Worm (Caenorhabditis elegans) whole organism, L4/young adult: ENCODE results near the gene gcy-11.

Experiments used
- W03F9.2 ChIP-seq: fragments of 150-350 bp; optimal IDR thresholded peaks from 2 replicates; lab custom pipeline; 2014; ENCODE audit warnings: missing biosample characterization, missing genetic modification characterization
- dao-5 ChIP-seq: sonication (generic microtip); optimal IDR thresholded peaks from 2 replicates; lab custom pipeline; 2016; ENCODE audit warnings: missing genotype, missing genetic modification characterization, moderate library complexity, missing compliant biosample characterization
- him-1 ChIP-seq: sonication (generic microtip); optimal IDR thresholded peaks from 2 replicates; lab custom pipeline; 2016; ENCODE audit warnings: missing genotype, missing genetic modification reagents, missing genetic modification characterization, missing compliant biosample characterization

Gene gcy-11

DNA sequence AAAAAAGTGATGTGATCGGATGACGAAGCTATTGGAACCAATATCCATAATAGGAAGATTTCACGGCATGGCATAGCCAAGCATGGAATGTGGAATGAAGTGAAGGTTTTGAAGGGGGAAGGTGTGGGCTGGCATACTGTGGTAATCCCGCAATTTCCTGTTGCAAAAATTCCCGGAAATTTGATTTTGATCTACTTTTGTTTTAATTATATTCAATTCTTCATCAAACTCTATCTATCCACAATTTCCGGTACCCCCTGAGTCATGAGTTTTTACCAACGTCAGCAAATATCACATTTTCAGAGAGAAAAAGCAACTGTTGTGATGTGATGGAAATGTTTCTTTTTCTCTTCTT, at the start of gene gcy-11:
TSS of gene gcy-11 (minus strand) at position 101 of the 355 bp plus-strand sequence.
- no peak for TF ChIP-seq W03F9.2 (tag; lab: Kevin White, UChicago)
- TF ChIP-seq him-1 (tag; lab: Kevin White, UChicago) = no peak
- TF ChIP-seq dao-5 (tag; lab: Kevin White, UChicago) = no peak

DNA sequence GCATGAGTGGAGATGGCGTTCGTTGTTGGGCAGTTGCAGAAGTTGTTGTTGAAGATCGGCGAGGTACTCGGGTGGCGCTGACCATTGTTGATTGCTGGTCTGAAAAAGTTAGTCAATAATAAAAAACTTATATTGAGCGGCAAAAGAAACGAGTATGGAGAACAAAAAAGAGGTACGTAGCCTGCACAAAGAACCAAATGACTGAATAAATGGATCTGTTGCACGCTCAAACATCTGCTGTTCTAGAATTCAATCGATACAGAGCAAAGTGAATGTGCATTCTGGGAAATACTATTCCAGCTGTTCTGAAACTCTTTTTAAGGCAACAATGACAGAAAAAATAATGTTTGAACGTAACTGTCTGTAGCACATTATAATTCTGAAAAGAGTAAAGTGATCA, 45.3 kb upstream of the gcy-11 start, which contains the start of gene lido-2:
TSS of gene lido-2 (minus strand) at position 101 of the 400 bp plus-strand sequence.
- TF ChIP-seq dao-5 (tag; lab: Kevin White, UChicago) (no peak), W03F9.2 (tag; lab: Kevin White, UChicago) (no peak), him-1 (tag; lab: Kevin White, UChicago) (no peak)

DNA sequence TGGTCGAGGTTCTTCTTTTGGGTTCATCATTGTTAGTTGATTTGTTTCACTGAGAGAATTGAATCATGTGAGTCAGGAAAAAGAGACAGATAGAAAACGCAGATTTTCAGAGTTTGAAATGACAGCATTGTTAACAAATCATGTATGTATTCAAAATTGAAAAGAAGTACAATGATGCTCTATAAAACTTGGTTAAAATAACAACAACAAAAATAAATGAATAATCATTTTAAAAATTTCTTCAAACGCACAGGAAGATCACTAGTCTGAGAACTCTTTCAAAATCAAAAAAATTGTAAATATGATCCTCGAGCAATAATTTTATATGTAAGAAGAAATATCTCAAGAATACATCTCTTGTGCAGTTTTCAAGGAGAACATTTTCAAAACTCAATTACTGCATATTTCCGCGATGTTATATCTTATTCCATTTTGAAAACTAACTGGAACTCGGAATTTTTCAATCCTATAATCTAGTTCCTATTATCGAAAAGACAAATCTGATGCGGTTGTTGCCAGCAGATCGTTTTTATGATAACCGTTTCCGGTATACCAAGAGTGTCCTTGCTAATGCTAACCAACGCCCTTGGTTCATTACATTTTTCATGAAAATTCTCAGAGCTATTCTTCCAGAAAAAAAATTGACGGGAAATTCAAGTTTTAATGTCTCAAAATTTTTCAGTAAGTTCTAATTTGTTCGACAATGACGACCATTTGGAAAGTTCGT, 41.3 kb upstream of the gcy-11 start, which contains the start of gene lido-1:
TSS of gene lido-1 (minus strand) at position 51 of the 727 bp plus-strand sequence.
- TF ChIP-seq W03F9.2 (tag; lab: Kevin White, UChicago) = no peak
- TF ChIP-seq him-1 (tag; lab: Kevin White, UChicago) = no peak
- no peak for TF ChIP-seq dao-5 (tag; lab: Kevin White, UChicago)

DNA sequence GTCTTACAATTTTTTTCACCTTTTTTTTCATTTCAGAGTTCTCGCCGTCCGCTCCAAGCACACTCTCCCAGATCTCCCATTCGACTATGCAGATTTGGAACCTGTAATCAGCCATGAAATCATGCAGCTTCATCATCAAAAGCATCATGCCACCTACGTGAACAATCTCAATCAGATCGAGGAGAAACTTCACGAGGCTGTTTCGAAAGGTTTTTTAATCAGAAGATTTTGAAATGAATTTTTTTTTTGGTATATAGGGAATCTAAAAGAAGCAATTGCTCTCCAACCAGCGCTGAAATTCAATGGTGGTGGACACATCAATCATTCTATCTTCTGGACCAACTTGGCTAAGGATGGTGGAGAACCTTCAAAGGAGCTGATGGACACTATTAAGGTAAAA, 37.8 kb upstream of the gcy-11 start, which contains the start of gene C08A9.3:
TSS of gene C08A9.3 (minus strand) at position 101 of the 400 bp plus-strand sequence.
- TF ChIP-seq dao-5 (tag; lab: Kevin White, UChicago) = no peak
- no peak for TF ChIP-seq him-1 (tag; lab: Kevin White, UChicago)
- TF ChIP-seq W03F9.2 (tag; lab: Kevin White, UChicago) = no peak

DNA sequence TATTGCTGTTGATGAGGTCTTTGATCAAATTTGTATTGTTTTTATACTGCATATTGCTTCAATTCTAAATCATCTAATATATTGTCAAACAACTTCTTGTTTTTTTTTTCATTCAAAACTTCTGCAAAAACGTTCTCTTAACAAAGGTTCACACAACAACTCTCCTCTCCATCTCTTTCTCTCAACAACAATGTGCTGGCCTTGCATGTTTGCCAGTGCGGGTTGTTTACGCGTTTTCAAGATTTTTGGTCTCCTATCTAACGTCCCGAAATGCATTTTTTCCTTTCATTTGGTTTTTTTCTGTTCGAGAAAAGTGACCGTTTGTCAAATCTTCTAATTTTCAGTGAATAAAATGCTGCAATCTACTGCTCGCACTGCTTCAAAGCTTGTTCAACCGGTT, 37.0 kb upstream of the gcy-11 start, which contains the start of gene sod-3:
TSS of gene sod-3 (plus strand) at position 338 of the 400 bp plus-strand sequence.
- TF ChIP-seq him-1 (tag; lab: Kevin White, UChicago) (no peak), dao-5 (tag; lab: Kevin White, UChicago) (no peak), W03F9.2 (tag; lab: Kevin White, UChicago) (no peak)

DNA sequence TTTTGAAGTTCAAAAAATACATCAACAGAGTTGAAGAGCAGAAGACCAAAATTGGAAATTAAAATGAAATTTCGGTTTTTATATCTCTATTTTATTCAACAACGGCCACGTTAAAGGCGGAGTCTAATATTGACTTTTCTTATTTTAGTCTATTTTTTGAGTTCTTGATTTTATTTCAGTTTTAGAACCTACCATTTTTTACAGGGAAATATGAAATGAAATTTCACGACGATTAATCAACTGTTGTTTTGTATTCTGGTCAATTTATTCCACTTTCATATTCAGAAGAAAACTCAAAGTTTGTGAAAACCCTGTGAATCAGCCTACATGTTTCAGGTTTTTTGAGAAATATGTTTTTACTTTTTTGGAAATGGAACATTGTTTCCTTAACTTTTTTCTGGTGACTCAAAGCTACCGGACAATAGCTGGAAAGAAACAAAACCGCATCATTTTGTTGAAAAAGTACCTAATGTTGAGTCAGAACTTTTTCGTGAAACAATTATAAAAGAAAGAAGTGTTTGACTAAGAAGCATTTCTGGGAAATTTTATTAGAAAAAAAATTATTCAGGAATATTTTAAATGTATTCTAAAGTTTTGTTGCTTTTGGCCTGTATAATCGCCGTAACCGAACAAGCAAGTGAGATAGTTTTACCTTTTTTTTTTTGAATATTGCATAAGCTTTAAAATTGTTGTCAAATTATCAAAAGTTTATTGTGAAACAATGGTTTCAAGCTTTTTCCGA, 25.4 kb upstream of the gcy-11 start, which contains the start of the genes irld-23 and C08A9.10:
TSS of gene irld-23 (minus strand) at position 51 of the 742 bp plus-strand sequence.
TSS of gene C08A9.10 (plus strand) at position 545 of the 742 bp plus-strand sequence.
- no peak for TF ChIP-seq W03F9.2 (tag; lab: Kevin White, UChicago)
- TF ChIP-seq him-1 (tag; lab: Kevin White, UChicago) = no peak
- no peak for TF ChIP-seq dao-5 (tag; lab: Kevin White, UChicago)

ce11 chrX:17072088-17072487, 16.7 kb upstream of the gcy-11 start, which contains the start of gene C30G4.4:
Gene C30G4.4 (minus strand): TSS chrX:17072188.
- TF ChIP-seq W03F9.2 (tag; lab: Kevin White, UChicago) (no peak), him-1 (tag; lab: Kevin White, UChicago) (no peak), dao-5 (tag; lab: Kevin White, UChicago) (no peak)

ce11 chrX:17070495-17070894, 15.1 kb upstream of the gcy-11 start:
- TF ChIP-seq W03F9.2 (tag; lab: Kevin White, UChicago) (no peak), dao-5 (tag; lab: Kevin White, UChicago) (no peak), him-1 (tag; lab: Kevin White, UChicago) (no peak)

- no peak for TF ChIP-seq dao-5 (tag; lab: Kevin White, UChicago)
- TF ChIP-seq him-1 (tag; lab: Kevin White, UChicago) = no peak
- TF ChIP-seq W03F9.2 (tag; lab: Kevin White, UChicago) = no peak
These were observed 11.6 kb upstream of the gcy-11 start for ce11 chrX:17066937-17067336.

DNA sequence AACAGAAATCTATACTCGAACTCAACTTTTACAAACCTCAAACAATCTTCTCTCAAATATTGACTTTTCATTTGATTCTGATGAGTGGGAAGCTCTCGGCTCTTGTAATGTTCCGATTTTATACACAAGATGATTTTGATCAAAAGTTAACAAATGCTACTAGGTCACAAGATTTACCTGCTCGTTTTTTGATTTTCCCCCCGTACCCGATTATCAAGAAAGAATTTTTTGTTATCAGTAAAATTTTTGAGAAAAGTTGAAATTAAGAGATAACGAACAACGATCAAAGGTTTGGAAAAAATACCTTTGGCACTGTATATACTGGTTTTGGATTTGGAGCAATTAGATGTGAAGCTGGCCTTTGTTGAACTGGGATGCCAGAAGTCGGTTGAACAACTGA, 9.4 kb upstream of the gcy-11 start:
- TF ChIP-seq dao-5 (tag; lab: Kevin White, UChicago) (no peak), W03F9.2 (tag; lab: Kevin White, UChicago) (no peak), him-1 (tag; lab: Kevin White, UChicago) (no peak)

- TF ChIP-seq him-1 (tag; lab: Kevin White, UChicago) (no peak), W03F9.2 (tag; lab: Kevin White, UChicago) (no peak), dao-5 (tag; lab: Kevin White, UChicago) (no peak)
These were observed 8.4 kb upstream of the gcy-11 start for ce11 chrX:17063749-17064252.

- no peak for TF ChIP-seq W03F9.2 (tag; lab: Kevin White, UChicago)
- TF ChIP-seq him-1 (tag; lab: Kevin White, UChicago) = no peak
- no peak for TF ChIP-seq dao-5 (tag; lab: Kevin White, UChicago)
These were observed 6.8 kb upstream of the gcy-11 start for ce11 chrX:17062165-17062564.

- TF ChIP-seq dao-5 (tag; lab: Kevin White, UChicago) (no peak), him-1 (tag; lab: Kevin White, UChicago) (no peak), W03F9.2 (tag; lab: Kevin White, UChicago) (no peak)
These were observed 4.4 kb upstream of the gcy-11 start for ce11 chrX:17059760-17060159.
